Worm (Caenorhabditis elegans) whole organism, early embryonic: ENCODE results near the gene pud-4.

ENCODE experiments used
- B0310.2 ChIP-seq: sonication (generic microtip); optimal IDR thresholded peaks from 2 replicates; lab custom pipeline; 2016; ENCODE audit warnings: mild to moderate bottlenecking, missing genetic modification characterization, missing compliant biosample characterization
- F13C5.2 ChIP-seq: sonication (generic microtip); optimal IDR thresholded peaks from 2 replicates; lab custom pipeline; 2017; ENCODE audit warnings: mild to moderate bottlenecking, missing genetic modification characterization, inconsistent platforms, missing compliant biosample characterization
- aly-1 ChIP-seq: sonication (generic microtip); optimal IDR thresholded peaks from 2 replicates; lab custom pipeline; 2016; ENCODE audit warnings: missing genetic modification characterization, missing compliant biosample characterization
- ama-1 ChIP-seq: fragments of 150-350 bp; optimal IDR thresholded peaks from 2 replicates; lab custom pipeline; 2014
- ceh-13 ChIP-seq: fragments of 200-800 bp; sonication (Bioruptor generic); optimal IDR thresholded peaks from 2 replicates; lab custom pipeline; 2018; ENCODE audit warnings: mild to moderate bottlenecking, missing genetic modification characterization, missing compliant biosample characterization
- ceh-36 ChIP-seq: sonication (generic microtip); optimal IDR thresholded peaks from 2 replicates; lab custom pipeline; 2016; ENCODE audit warnings: missing genetic modification characterization, inconsistent platforms, missing compliant biosample characterization
- ets-7 ChIP-seq: sonication (generic microtip); optimal IDR thresholded peaks from 2 replicates; lab custom pipeline; 2016; ENCODE audit warnings: missing genotype, missing genetic modification characterization, missing compliant biosample characterization
- flt-1 ChIP-seq: fragments of 200-800 bp; sonication (Bioruptor generic); IDR thresholded peaks from 2 replicates; pipeline ENCODE4 v1.3.6; 2022; ENCODE audit warnings: missing genetic modification characterization, missing compliant biosample characterization
- hmbx-1 ChIP-seq: sonication (generic microtip); optimal IDR thresholded peaks from 2 replicates; lab custom pipeline; 2016; ENCODE audit warnings: mild to moderate bottlenecking, missing genetic modification characterization, missing compliant biosample characterization
- hmg-4 ChIP-seq: fragments of 200-800 bp; sonication (Bioruptor generic); optimal IDR thresholded peaks from 2 replicates; lab custom pipeline; 2018; ENCODE audit warnings: mild to moderate bottlenecking, missing genetic modification characterization, missing compliant biosample characterization
- hnd-1 ChIP-seq: sonication (generic microtip); optimal IDR thresholded peaks from 2 replicates; lab custom pipeline; 2016; ENCODE audit warnings: missing genetic modification characterization, missing compliant biosample characterization
- pes-1 ChIP-seq: fragments of 200-800 bp; sonication (Bioruptor generic); IDR thresholded peaks from 2 replicates; pipeline ENCODE4 v1.3.6; 2022; ENCODE audit warnings: missing genetic modification reagents, missing genetic modification characterization, missing compliant biosample characterization
- scrt-1 ChIP-seq: fragments of 200-800 bp; sonication (Bioruptor generic); IDR thresholded peaks from 2 replicates; pipeline ENCODE4 v1.3.6; 2022; ENCODE audit warnings: missing genetic modification characterization, missing compliant biosample characterization
- sea-1 ChIP-seq: fragments of 200-800 bp; sonication (Bioruptor generic); conservative IDR thresholded peaks from 2 replicates; pipeline ENCODE4 v1.3.6; 2022; ENCODE audit warnings: missing genetic modification characterization, missing compliant biosample characterization
- tbx-11 ChIP-seq: fragments of 200-800 bp; sonication (Bioruptor generic); IDR thresholded peaks from 2 replicates; pipeline ENCODE4 v1.3.6; 2022; ENCODE audit warnings: missing genetic modification characterization, missing compliant biosample characterization
- tbx-37 ChIP-seq: fragments of 200-800 bp; sonication (Bioruptor generic); conservative IDR thresholded peaks from 2 replicates; pipeline ENCODE4 v1.3.6; 2022; ENCODE audit warnings: missing genetic modification reagents, missing genetic modification characterization, missing compliant biosample characterization
- tra-4 ChIP-seq: sonication (generic microtip); optimal IDR thresholded peaks from 2 replicates; lab custom pipeline; 2017; ENCODE audit warnings: missing genetic modification characterization, missing compliant biosample characterization

Gene pud-4

DNA sequence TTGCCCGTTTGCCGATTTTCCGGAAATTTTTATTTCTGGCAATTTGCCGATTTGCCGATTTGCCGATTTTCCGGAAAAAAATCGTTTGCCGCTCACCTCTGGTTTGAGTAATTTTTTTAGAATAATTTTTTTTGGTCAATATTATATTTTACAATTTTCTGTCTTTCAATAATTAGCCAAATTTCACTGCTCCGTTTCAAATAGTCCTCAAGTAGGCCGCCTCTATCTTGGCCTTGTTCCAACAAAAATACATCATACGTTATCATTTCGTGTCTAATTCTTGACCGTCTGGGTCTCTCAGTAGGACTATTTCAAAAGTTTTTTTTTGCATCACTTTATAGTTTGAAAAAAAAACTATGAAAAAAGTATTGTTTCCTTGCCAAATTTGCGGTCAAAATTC is 34.2 kb upstream of the pud-4 start, which contains the start of gene nhr-115:
nhr-115 (plus strand) TSS at position 301 of the 400 bp plus-strand sequence.
- no peak for TF ChIP-seq sea-1 (GFP tag; lab: Robert Waterston, UW)
- no peak for TF ChIP-seq hmbx-1 (tag; lab: Kevin White, UChicago)
- TF ChIP-seq hnd-1 (tag; lab: Kevin White, UChicago), result no peak
- no peak for TF ChIP-seq tbx-11 (GFP tag; lab: Robert Waterston, UW)
- no peak for TF ChIP-seq ets-7 (tag; lab: Kevin White, UChicago)
- no peak for TF ChIP-seq hmg-4 (GFP tag; lab: Kevin White, UChicago)
- TF ChIP-seq ceh-36 (tag; lab: Kevin White, UChicago), result no peak
- TF ChIP-seq aly-1 (tag; lab: Kevin White, UChicago), result no peak
- no peak for TF ChIP-seq pes-1
- no peak for TF ChIP-seq ama-1 (lab: Kevin White, UChicago)
- no peak for TF ChIP-seq B0310.2 (tag; lab: Kevin White, UChicago)
- no peak for TF ChIP-seq tbx-37 (GFP tag; lab: Robert Waterston, UW)
- no peak for TF ChIP-seq ceh-13 (GFP tag; lab: Kevin White, UChicago)
- TF ChIP-seq scrt-1 (GFP tag; lab: Robert Waterston, UW), result no peak

DNA sequence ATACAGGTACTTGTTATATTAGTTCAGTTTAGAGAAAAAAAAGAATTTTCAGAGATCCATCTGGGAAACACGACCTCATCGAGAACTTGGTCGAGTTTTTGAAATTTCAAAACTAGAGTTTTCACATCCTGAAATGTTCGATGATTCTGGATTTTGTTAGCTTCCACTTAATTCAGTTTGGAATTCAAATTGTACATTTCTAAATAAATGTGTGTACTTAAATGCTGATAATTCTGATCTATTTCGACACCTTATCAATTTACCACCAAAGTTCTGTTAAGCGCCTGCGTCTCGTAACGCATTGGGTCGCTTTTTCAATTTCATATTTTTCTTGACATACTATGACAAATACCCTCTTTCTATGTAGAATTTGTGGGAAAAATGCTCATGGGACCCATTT is 31.9 kb upstream of the pud-4 start, which contains the start of gene nhr-226:
nhr-226 (plus strand) TSS at position 301 of the 400 bp plus-strand sequence.
- TF ChIP-seq ama-1 (lab: Kevin White, UChicago) (no peak), flt-1 (GFP tag; lab: Robert Waterston, UW) (no peak), ceh-13 (GFP tag; lab: Kevin White, UChicago) (no peak), pes-1 (no peak), scrt-1 (GFP tag; lab: Robert Waterston, UW) (no peak), tbx-11 (GFP tag; lab: Robert Waterston, UW) (no peak), hnd-1 (tag; lab: Kevin White, UChicago) (no peak), aly-1 (tag; lab: Kevin White, UChicago) (no peak), ets-7 (tag; lab: Kevin White, UChicago) (no peak), hmg-4 (GFP tag; lab: Kevin White, UChicago) (no peak), tbx-37 (GFP tag; lab: Robert Waterston, UW) (no peak), B0310.2 (tag; lab: Kevin White, UChicago) (no peak), ceh-36 (tag; lab: Kevin White, UChicago) (no peak), sea-1 (GFP tag; lab: Robert Waterston, UW) (no peak), hmbx-1 (tag; lab: Kevin White, UChicago) (no peak), tra-4 (tag; lab: Kevin White, UChicago) (no peak), F13C5.2 (tag; lab: Kevin White, UChicago) (no peak)

DNA sequence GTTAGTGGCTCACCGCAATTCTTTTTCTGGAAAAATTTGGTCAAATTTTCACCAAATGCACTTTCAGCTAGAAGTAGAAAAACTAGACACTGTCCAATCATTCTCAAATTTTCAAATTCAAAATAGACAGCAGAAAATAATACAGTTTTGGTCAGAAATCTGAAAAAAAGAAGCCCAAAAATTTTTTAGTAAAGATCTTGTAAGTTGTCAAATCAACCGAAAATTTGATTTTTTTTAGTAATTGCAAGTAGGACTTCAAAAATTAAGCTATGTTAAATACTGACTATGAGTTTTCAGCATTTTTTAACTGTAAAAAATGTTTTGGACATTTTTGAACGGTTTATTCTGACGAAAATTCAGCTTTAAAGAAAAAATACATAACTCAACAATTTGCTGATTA is 25.6 kb upstream of the pud-4 start, which contains the start of gene Y19D10B.8:
Y19D10B.8 (minus strand) TSS at position 101 of the 400 bp plus-strand sequence.
- TF ChIP-seq hmg-4 (GFP tag; lab: Kevin White, UChicago) (no peak), hnd-1 (tag; lab: Kevin White, UChicago) (no peak), B0310.2 (tag; lab: Kevin White, UChicago) (no peak), ceh-36 (tag; lab: Kevin White, UChicago) (no peak), tra-4 (tag; lab: Kevin White, UChicago) (no peak), tbx-11 (GFP tag; lab: Robert Waterston, UW) (no peak), ceh-13 (GFP tag; lab: Kevin White, UChicago) (no peak), flt-1 (GFP tag; lab: Robert Waterston, UW) (no peak)

DNA sequence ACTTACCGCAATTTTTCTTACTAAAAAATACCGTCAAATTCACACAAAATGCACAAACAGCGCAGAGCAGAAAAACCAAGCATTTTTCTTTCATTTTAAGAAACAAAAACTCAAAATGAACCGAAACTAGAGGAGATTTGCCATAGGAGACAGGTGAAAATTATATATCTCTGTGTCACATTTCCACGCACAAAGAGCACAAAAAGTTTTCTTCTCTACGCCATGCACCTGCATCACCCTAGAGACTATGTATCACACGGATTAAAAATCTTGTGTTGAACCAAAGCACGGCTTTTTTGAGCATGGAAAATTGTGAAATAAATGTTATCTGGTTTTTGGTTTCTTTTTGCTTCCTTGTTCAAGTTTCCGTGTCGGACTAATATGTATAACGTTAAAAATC is 22.7 kb upstream of the pud-4 start, which contains the start of gene irld-15:
irld-15 (minus strand) TSS at position 101 of the 400 bp plus-strand sequence.
- TF ChIP-seq ceh-13 (GFP tag; lab: Kevin White, UChicago) (no peak), B0310.2 (tag; lab: Kevin White, UChicago) (no peak), hnd-1 (tag; lab: Kevin White, UChicago) (no peak), pes-1 (no peak), F13C5.2 (tag; lab: Kevin White, UChicago) (no peak), ets-7 (tag; lab: Kevin White, UChicago) (no peak), tra-4 (tag; lab: Kevin White, UChicago) (no peak), sea-1 (GFP tag; lab: Robert Waterston, UW) (no peak), ceh-36 (tag; lab: Kevin White, UChicago) (no peak), hmbx-1 (tag; lab: Kevin White, UChicago) (no peak), hmg-4 (GFP tag; lab: Kevin White, UChicago) (no peak), tbx-37 (GFP tag; lab: Robert Waterston, UW) (no peak), aly-1 (tag; lab: Kevin White, UChicago) (no peak), tbx-11 (GFP tag; lab: Robert Waterston, UW) (no peak), ama-1 (lab: Kevin White, UChicago) (no peak), scrt-1 (GFP tag; lab: Robert Waterston, UW) (no peak), flt-1 (GFP tag; lab: Robert Waterston, UW) (no peak)

- no peak for TF ChIP-seq aly-1 (tag; lab: Kevin White, UChicago)
- no peak for TF ChIP-seq tbx-11 (GFP tag; lab: Robert Waterston, UW)
- TF ChIP-seq hmg-4 (GFP tag; lab: Kevin White, UChicago), result no peak
- TF ChIP-seq hnd-1 (tag; lab: Kevin White, UChicago), result no peak
- no peak for TF ChIP-seq ets-7 (tag; lab: Kevin White, UChicago)
- TF ChIP-seq ceh-13 (GFP tag; lab: Kevin White, UChicago), result no peak
- no peak for TF ChIP-seq F13C5.2 (tag; lab: Kevin White, UChicago)
- TF ChIP-seq tra-4 (tag; lab: Kevin White, UChicago), result no peak
- TF ChIP-seq flt-1 (GFP tag; lab: Robert Waterston, UW), result no peak
- no peak for TF ChIP-seq pes-1
- TF ChIP-seq ama-1 (lab: Kevin White, UChicago), result no peak
- no peak for TF ChIP-seq tbx-37 (GFP tag; lab: Robert Waterston, UW)
- no peak for TF ChIP-seq scrt-1 (GFP tag; lab: Robert Waterston, UW)
- no peak for TF ChIP-seq ceh-36 (tag; lab: Kevin White, UChicago)
- no peak for TF ChIP-seq hmbx-1 (tag; lab: Kevin White, UChicago)
- no peak for TF ChIP-seq sea-1 (GFP tag; lab: Robert Waterston, UW)
- no peak for TF ChIP-seq B0310.2 (tag; lab: Kevin White, UChicago)
These were observed 20.1 kb upstream of the pud-4 start for ce11 chrV:2306383-2306782.

DNA sequence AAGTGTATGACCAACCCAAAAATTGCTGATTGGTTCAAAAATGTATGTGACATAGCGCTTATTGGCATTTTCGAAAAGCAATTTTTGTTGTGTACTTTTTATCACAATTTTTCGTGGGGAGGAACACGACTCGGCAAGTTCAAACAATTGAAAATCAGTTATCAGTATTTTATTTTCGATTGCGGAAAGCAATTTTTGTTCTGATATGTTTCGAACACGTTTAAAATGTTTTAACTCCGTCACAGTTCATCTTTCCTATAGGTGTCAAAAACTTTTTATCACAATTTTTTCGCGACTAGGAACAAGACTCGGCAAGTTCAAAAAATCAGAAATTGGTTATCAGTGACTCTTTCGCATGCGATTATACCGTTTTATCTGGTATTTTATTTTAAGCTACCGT is 18.2 kb upstream of the pud-4 start:
- TF ChIP-seq tbx-37 (GFP tag; lab: Robert Waterston, UW) (no peak), ceh-36 (tag; lab: Kevin White, UChicago) (no peak), hmbx-1 (tag; lab: Kevin White, UChicago) (no peak), sea-1 (GFP tag; lab: Robert Waterston, UW) (no peak), hmg-4 (GFP tag; lab: Kevin White, UChicago) (no peak), ets-7 (tag; lab: Kevin White, UChicago) (no peak), pes-1 (no peak), hnd-1 (tag; lab: Kevin White, UChicago) (no peak), tra-4 (tag; lab: Kevin White, UChicago) (no peak), tbx-11 (GFP tag; lab: Robert Waterston, UW) (no peak), F13C5.2 (tag; lab: Kevin White, UChicago) (no peak), ceh-13 (GFP tag; lab: Kevin White, UChicago) (no peak)
